Worm (Caenorhabditis elegans): ENCODE measurements around the gene W10C6.2.

Gene W10C6.2

ce11 chrII:11150976-11151375, 29.3 kb upstream of the W10C6.2 start (continued):
- no peak for TF ChIP-seq Y48G9A.11 (GFP tag; IDR thresholded peaks at IDR 0.05)

- TF ChIP-seq zip-2 (tag; optimal IDR thresholded peaks at IDR 0.05) (peak; percentile 7), F10B5.3 (tag; optimal IDR thresholded peaks at IDR 0.05) (no peak), ztf-11 (tag; optimal IDR thresholded peaks at IDR 0.05) (no peak), daf-19 (GFP tag; conservative IDR thresholded peaks at IDR 0.05) (no peak), mxl-3 (GFP tag; optimal IDR thresholded peaks at IDR 0.05) (no peak), set-16 (GFP tag; IDR thresholded peaks at IDR 0.05) (no peak), ZK546.5 (tag; optimal IDR thresholded peaks at IDR 0.05) (no peak), egl-43 (GFP tag; IDR thresholded peaks at IDR 0.05) (peak; percentile 75), lin-29 (GFP tag; IDR thresholded peaks at IDR 0.05) (no peak), Y5F2A.4 (GFP tag; optimal IDR thresholded peaks at IDR 0.05) (no peak), fos-1 (tag; optimal IDR thresholded peaks at IDR 0.05) (peak; percentile 17), lin-1 (GFP tag; IDR thresholded peaks at IDR 0.05) (no peak), dmd-6 (GFP tag; IDR thresholded peaks at IDR 0.05) (peak; percentile 42), nhr-76 (tag; optimal IDR thresholded peaks at IDR 0.05) (no peak), ceh-20 (GFP tag; IDR thresholded peaks at IDR 0.05) (no peak), daf-8 (GFP tag; IDR thresholded peaks at IDR 0.05) (0 out of 2 replicates have a peak, but pooled peaks have one; percentile 65), aly-2 (tag; optimal IDR thresholded peaks at IDR 0.05) (no peak), Y105C5A.15 (GFP tag; IDR thresholded peaks at IDR 0.05) (peak; percentile 73; the same call in 1 of the 2 replicates), nhr-48 (tag; optimal IDR thresholded peaks at IDR 0.05) (peak; percentile 73), pha-4 (GFP tag; IDR thresholded peaks at IDR 0.05) (no peak; the same call in 1 of the 2 replicates), pha-4 (tag; optimal IDR thresholded peaks at IDR 0.05) (no peak), madf-5 (GFP tag; IDR thresholded peaks at IDR 0.05) (no peak), zfp-3 (GFP tag; conservative IDR thresholded peaks at IDR 0.05) (peak; percentile 89; the same call in 1 of the 2 replicates), nhr-237 (tag; optimal IDR thresholded peaks at IDR 0.05) (no peak), nhr-42 (GFP tag; IDR thresholded peaks at IDR 0.05) (no peak), rbr-2 (tag; optimal IDR thresholded peaks at IDR 0.05) (no peak), mes-2 (tag; optimal IDR thresholded peaks at IDR 0.05; ENCODE audit: poor library complexity, severe bottlenecking) (peak; percentile 34), ceh-32 (tag; optimal IDR thresholded peaks at IDR 0.05; ENCODE audit: poor library complexity) (no peak), mdt-29 (GFP tag; IDR thresholded peaks at IDR 0.05) (0 out of 2 replicates have a peak, but pooled peaks have one; percentile 11), gei-8 (GFP tag; optimal IDR thresholded peaks at IDR 0.05) (peak; percentile 36), F44E2.7 (GFP tag; IDR thresholded peaks at IDR 0.05) (no peak), madf-9 (GFP tag; conservative IDR thresholded peaks at IDR 0.05) (peak; percentile 56; the same call in 1 of the 2 replicates), zag-1 (tag; optimal IDR thresholded peaks at IDR 0.05) (no peak), lin-38 (GFP tag; IDR thresholded peaks at IDR 0.05) (peak; percentile 73), skn-1 (tag; optimal IDR thresholded peaks at IDR 0.05) (no peak), spr-3 (GFP tag; optimal IDR thresholded peaks at IDR 0.05) (no peak), cey-2 (tag; optimal IDR thresholded peaks at IDR 0.05; ENCODE audit: borderline replicate concordance, insufficient read depth) (no peak), daf-12 (tag; optimal IDR thresholded peaks at IDR 0.05) (no peak), ama-1 (optimal IDR thresholded peaks at IDR 0.05) (no peak), vab-7 (GFP tag; IDR thresholded peaks at IDR 0.05) (no peak), saeg-2 (GFP tag; IDR thresholded peaks at IDR 0.05) (peak; percentile 80), lim-7 (GFP tag; IDR thresholded peaks at IDR 0.05) (no peak), ceh-82 (tag; optimal IDR thresholded peaks at IDR 0.05) (no peak), dpl-1 (GFP tag; optimal IDR thresholded peaks at IDR 0.05) (no peak), duxl-1 (tag; optimal IDR thresholded peaks at IDR 0.05; ENCODE audit: poor library complexity) (no peak), lin-15B (tag; optimal IDR thresholded peaks at IDR 0.05) (no peak), D1046.2 (GFP tag; IDR thresholded peaks at IDR 0.05) (0 out of 2 replicates have a peak, but pooled peaks have one; percentile 28)
These were observed 28.4 kb upstream of the W10C6.2 start for ce11 chrII:11149866-11150685.

Measured in whole organism, L4 larva.